Fruit fly (Drosophila melanogaster) whole organism, embryonic: ENCODE measurements around the gene Bx.

Source experiments
- Atf-2 ChIP-seq: fragments of 200-800 bp; sonication (Bioruptor generic); optimal IDR thresholded peaks from 2 replicates; lab custom pipeline; 2016; ENCODE audit warnings: missing biosample characterization, missing genetic modification characterization
- Bgb ChIP-seq: fragments of 200-800 bp; sonication (Bioruptor generic); IDR thresholded peaks from 2 replicates; pipeline ENCODE4 v1.3.6; 2022; ENCODE audit warnings: missing biosample characterization, missing genetic modification characterization; ENCODE audit not compliant: partially characterized antibody
- CG10274 ChIP-seq: fragments of 200-800 bp; sonication (Bioruptor generic); optimal IDR thresholded peaks from 3 replicates; lab custom pipeline; 2017; ENCODE audit warnings: missing biosample characterization, mild to moderate bottlenecking, missing genetic modification characterization
- CG12299 ChIP-seq: fragments of 200-800 bp; sonication (Bioruptor generic); optimal IDR thresholded peaks from 2 replicates; lab custom pipeline; 2018; ENCODE audit warnings: missing biosample characterization, mild to moderate bottlenecking, missing genetic modification characterization
- CG14014 ChIP-seq: fragments of 200-800 bp; sonication (Bioruptor generic); IDR thresholded peaks from 2 replicates; pipeline ENCODE4 v1.3.6; 2022; ENCODE audit warnings: missing biosample characterization, missing genetic modification characterization
- CG15073 ChIP-seq: fragments of 200-800 bp; sonication (Bioruptor generic); optimal IDR thresholded peaks from 2 replicates; lab custom pipeline; 2016; ENCODE audit warnings: missing biosample characterization, missing genetic modification characterization
- CG16863 ChIP-seq: fragments of 200-800 bp; sonication (Bioruptor generic); optimal IDR thresholded peaks from 3 replicates; lab custom pipeline; 2016; ENCODE audit warnings: missing biosample characterization, missing genetic modification characterization
- CG17912 ChIP-seq: fragments of 200-800 bp; sonication (Bioruptor generic); optimal IDR thresholded peaks from 2 replicates; lab custom pipeline; 2018; ENCODE audit warnings: missing biosample characterization, mild to moderate bottlenecking, missing genetic modification characterization
- CG30403 ChIP-seq: fragments of 200-800 bp; sonication (Bioruptor generic); optimal IDR thresholded peaks from 3 replicates; lab custom pipeline; 2016; ENCODE audit warnings: missing biosample characterization, missing genetic modification characterization
- CG3163 ChIP-seq: fragments of 200-800 bp; sonication (Bioruptor generic); optimal IDR thresholded peaks from 3 replicates; lab custom pipeline; 2016; ENCODE audit warnings: missing biosample characterization, missing genetic modification characterization
- CG5245 ChIP-seq: fragments of 200-800 bp; sonication (Bioruptor generic); optimal IDR thresholded peaks from 3 replicates; lab custom pipeline; 2016; ENCODE audit warnings: missing biosample characterization, missing genetic modification characterization
- CG6854 ChIP-seq: fragments of 200-800 bp; sonication (Bioruptor generic); optimal IDR thresholded peaks from 3 replicates; lab custom pipeline; 2017; ENCODE audit warnings: missing biosample characterization, mild to moderate bottlenecking, missing genetic modification characterization
- CG7556 ChIP-seq: fragments of 200-800 bp; sonication (Bioruptor generic); optimal IDR thresholded peaks from 2 replicates; lab custom pipeline; 2017; ENCODE audit warnings: missing biosample characterization, mild to moderate bottlenecking, missing genetic modification characterization
- CG8089 ChIP-seq: fragments of 200-800 bp; sonication (Bioruptor generic); optimal IDR thresholded peaks from 3 replicates; lab custom pipeline; 2016; ENCODE audit warnings: missing biosample characterization, missing genetic modification characterization
- CG8944 ChIP-seq: fragments of 200-800 bp; sonication (Bioruptor generic); optimal IDR thresholded peaks from 3 replicates; lab custom pipeline; 2016; ENCODE audit warnings: missing biosample characterization, missing genetic modification characterization
- D ChIP-seq, 2 experiments: fragments of 200-800 bp in 1 of 2; fragments of >200 bp in 1 of 2; sonication (Bioruptor generic) in 1 of 2; optimal IDR thresholded peaks; 2 replicates in 1 of 2; 3 replicates in 1 of 2; lab custom pipeline; 2017; ENCODE audit warnings: mild to moderate bottlenecking in 1 of 2, missing biosample characterization in 1 of 2, missing genetic modification characterization in 1 of 2, missing genetic modification reagents in 1 of 2
- Dad ChIP-seq: fragments of 200-800 bp; sonication (Bioruptor generic); optimal IDR thresholded peaks from 3 replicates; lab custom pipeline; 2016; ENCODE audit warnings: missing biosample characterization, missing genetic modification characterization
- Dfd ChIP-seq, 2 experiments: fragments of >200 bp; optimal IDR thresholded peaks; 2 replicates each; lab custom pipeline; 2017; ENCODE audit warnings: missing biosample characterization in 2 of 2, missing genetic modification characterization in 2 of 2
- E2f1 ChIP-seq: fragments of 200-800 bp; sonication (Bioruptor generic); IDR thresholded peaks from 2 replicates; pipeline ENCODE4 v1.3.6; 2022; ENCODE audit warnings: missing biosample characterization, missing genetic modification characterization
- Fer1 ChIP-seq: fragments of 200-800 bp; sonication (Bioruptor generic); optimal IDR thresholded peaks from 2 replicates; lab custom pipeline; 2017; ENCODE audit warnings: missing biosample characterization, mild to moderate bottlenecking, missing genetic modification characterization
- Fer3 ChIP-seq: fragments of 200-800 bp; sonication (Bioruptor generic); optimal IDR thresholded peaks from 2 replicates; lab custom pipeline; 2018; ENCODE audit warnings: missing biosample characterization, mild to moderate bottlenecking, missing genetic modification characterization, moderate library complexity
- HLHmδ ChIP-seq: fragments of 200-800 bp; sonication (Bioruptor generic); optimal IDR thresholded peaks from 2 replicates; lab custom pipeline; 2018; ENCODE audit warnings: missing biosample characterization, mild to moderate bottlenecking, missing genetic modification characterization, moderate library complexity
- Hand ChIP-seq: fragments of 200-800 bp; sonication (Bioruptor generic); optimal IDR thresholded peaks from 2 replicates; lab custom pipeline; 2017; ENCODE audit warnings: mild to moderate bottlenecking, missing biosample characterization, missing genetic modification reagents, missing genetic modification characterization
- Med ChIP-seq: fragments of 200-800 bp; sonication (Bioruptor generic); peaks from one replicate; lab custom pipeline; 2016; ENCODE audit warnings: missing biosample characterization, missing genetic modification characterization, mild to moderate bottlenecking, inconsistent platforms, moderate library complexity
- Meics ChIP-seq: fragments of 200-800 bp; sonication (Bioruptor generic); optimal IDR thresholded peaks from 2 replicates; lab custom pipeline; 2017; ENCODE audit warnings: missing biosample characterization, mild to moderate bottlenecking, missing genetic modification characterization
- NC2α ChIP-seq: fragments of 200-800 bp; sonication (Bioruptor generic); optimal IDR thresholded peaks from 2 replicates; lab custom pipeline; 2016; ENCODE audit warnings: missing biosample characterization, missing genetic modification characterization
- PHDP ChIP-seq: fragments of 200-800 bp; sonication (Bioruptor generic); optimal IDR thresholded peaks from 3 replicates; lab custom pipeline; 2018; ENCODE audit warnings: missing biosample characterization, mild to moderate bottlenecking, missing genetic modification characterization, moderate library complexity
- Rx ChIP-seq: fragments of 200-800 bp; sonication (Bioruptor generic); IDR thresholded peaks from 2 replicates; pipeline ENCODE4 v1.3.6; 2022; ENCODE audit warnings: missing biosample characterization, missing genetic modification characterization
- Scr ChIP-seq: fragments of 200-800 bp; sonication (Bioruptor generic); IDR thresholded peaks from 2 replicates; pipeline ENCODE4 v1.3.6; 2022; ENCODE audit warnings: missing biosample characterization, missing genetic modification characterization; ENCODE audit not compliant: partially characterized antibody
- Spps ChIP-seq: fragments of 200-800 bp; sonication (Bioruptor generic); optimal IDR thresholded peaks from 2 replicates; lab custom pipeline; 2018; ENCODE audit warnings: missing biosample characterization, mild to moderate bottlenecking, missing genetic modification characterization
- Vsx1 ChIP-seq: fragments of 200-800 bp; sonication (Bioruptor generic); optimal IDR thresholded peaks from 2 replicates; lab custom pipeline; 2017; ENCODE audit warnings: missing biosample characterization, mild to moderate bottlenecking, missing genetic modification characterization, missing genetic modification reagents
- aop ChIP-seq: fragments of 200-800 bp; sonication (Bioruptor generic); IDR thresholded peaks from 2 replicates; pipeline ENCODE4 v1.3.6; 2022; ENCODE audit warnings: missing biosample characterization, missing genetic modification characterization
- az2 ChIP-seq: fragments of 200-800 bp; sonication (Bioruptor generic); optimal IDR thresholded peaks from 3 replicates; lab custom pipeline; 2016; ENCODE audit warnings: missing biosample characterization, missing genetic modification characterization
- bab2 ChIP-seq: fragments of 200-800 bp; sonication (Bioruptor generic); optimal IDR thresholded peaks from 2 replicates; lab custom pipeline; 2016; ENCODE audit warnings: missing biosample characterization, missing genetic modification characterization
- bsh ChIP-seq, 2 experiments: fragments of 200-800 bp; sonication (Bioruptor generic); optimal IDR thresholded peaks; 2 replicates each; lab custom pipeline; 2017 to 2018; ENCODE audit warnings: mild to moderate bottlenecking in 2 of 2, missing biosample characterization in 2 of 2, missing genetic modification characterization in 2 of 2, moderate library complexity in 1 of 2
- cad ChIP-seq: fragments of >200 bp; optimal IDR thresholded peaks from 2 replicates; lab custom pipeline; 2017; ENCODE audit warnings: missing biosample characterization, missing genetic modification characterization
- crp ChIP-seq, 2 experiments: fragments of 200-800 bp; sonication (Bioruptor generic); optimal IDR thresholded peaks; 2 replicates in 1 of 2; 3 replicates in 1 of 2; lab custom pipeline; 2017; ENCODE audit warnings: missing biosample characterization in 2 of 2, missing genetic modification characterization in 2 of 2, mild to moderate bottlenecking in 1 of 2, moderate library complexity in 1 of 2
- dan ChIP-seq: fragments of 200-800 bp; sonication (Bioruptor generic); IDR thresholded peaks from 2 replicates; pipeline ENCODE4 v1.3.6; 2022; ENCODE audit warnings: missing biosample characterization, missing genetic modification characterization
- disco-r ChIP-seq: fragments of 200-800 bp; sonication (Bioruptor generic); optimal IDR thresholded peaks from 2 replicates; lab custom pipeline; 2016; ENCODE audit warnings: missing biosample characterization, missing genetic modification characterization
- gfzf ChIP-seq: fragments of 200-800 bp; sonication (Bioruptor generic); optimal IDR thresholded peaks from 2 replicates; lab custom pipeline; 2016; ENCODE audit warnings: missing biosample characterization, mild to moderate bottlenecking, missing genetic modification characterization, moderate library complexity
- her ChIP-seq: fragments of 200-800 bp; sonication (Bioruptor generic); optimal IDR thresholded peaks from 2 replicates; lab custom pipeline; 2016; ENCODE audit warnings: missing biosample characterization, missing genetic modification characterization
- jigr1 ChIP-seq: fragments of 200-800 bp; sonication (Bioruptor generic); IDR thresholded peaks from 3 replicates; pipeline ENCODE4 v1.3.6; 2022; ENCODE audit warnings: missing biosample characterization, missing genetic modification characterization
- jing ChIP-seq: fragments of 200-800 bp; sonication (Bioruptor generic); optimal IDR thresholded peaks from 2 replicates; lab custom pipeline; 2018; ENCODE audit warnings: missing biosample characterization, mild to moderate bottlenecking, missing genetic modification characterization
- lbe ChIP-seq: fragments of 200-800 bp; sonication (Bioruptor generic); optimal IDR thresholded peaks from 2 replicates; lab custom pipeline; 2016; ENCODE audit warnings: missing biosample characterization, mild to moderate bottlenecking, missing genetic modification characterization
- nmo ChIP-seq: fragments of 200-800 bp; sonication (Bioruptor generic); optimal IDR thresholded peaks from 2 replicates; lab custom pipeline; 2018; ENCODE audit warnings: missing biosample characterization, mild to moderate bottlenecking, missing genetic modification characterization, moderate library complexity
- prd ChIP-seq, 3 experiments: fragments of >200 bp in 2 of 3; fragments of 200-800 bp in 1 of 3; sonication (Bioruptor generic) in 1 of 3; optimal IDR thresholded peaks in 2 of 3; IDR thresholded peaks in 1 of 3; 2 replicates in 2 of 3; 3 replicates in 1 of 3; pipeline versions ENCODE4 v1.3.6 to Lab custom; 2017 to 2022; ENCODE audit warnings: missing biosample characterization in 1 of 3, missing genetic modification characterization in 1 of 3
- pros ChIP-seq: fragments of 200-800 bp; sonication (Bioruptor generic); optimal IDR thresholded peaks from 3 replicates; lab custom pipeline; 2019; ENCODE audit warnings: missing biosample characterization, mild to moderate bottlenecking, missing genetic modification characterization, moderate library complexity
- sim ChIP-seq: fragments of 200-800 bp; sonication (Bioruptor generic); IDR thresholded peaks from 2 replicates; pipeline ENCODE4 v1.3.6; 2022; ENCODE audit warnings: missing biosample characterization, missing genetic modification characterization
- tna ChIP-seq: fragments of 200-800 bp; sonication (Bioruptor generic); IDR thresholded peaks from 2 replicates; pipeline ENCODE4 v1.3.6; 2022; ENCODE audit warnings: missing biosample characterization, missing genetic modification characterization; ENCODE audit not compliant: partially characterized antibody
- tx ChIP-seq: fragments of 200-800 bp; sonication (Bioruptor generic); optimal IDR thresholded peaks from 2 replicates; lab custom pipeline; 2016; ENCODE audit warnings: missing biosample characterization, missing genetic modification characterization

Gene Bx

dm6 chrX:18541915-18542314 lies 26.7 kb downstream of the Bx start (continued):
- TF ChIP-seq CG14014 (GFP tag; lab: Robert Waterston, UW) = no peak
- TF ChIP-seq Dfd (GFP tag; optimal IDR thresholded peaks at IDR 0.05; lab: Kevin White, UChicago) = no peak
- peak; percentile 8 for TF ChIP-seq CG30403 (GFP tag; lab: Kevin White, UChicago)
- no peak for TF ChIP-seq D (optimal IDR thresholded peaks at IDR 0.05; lab: Kevin White, UChicago)
- no peak for TF ChIP-seq D (GFP tag; optimal IDR thresholded peaks at IDR 0.05; lab: Kevin White, UChicago)
- TF ChIP-seq jing (GFP tag; lab: Kevin White, UChicago) = no peak
- TF ChIP-seq prd (optimal IDR thresholded peaks at IDR 0.05; lab: Kevin White, UChicago) = no peak
- peak; percentile 55; the same call in 2 of the 3 replicates for TF ChIP-seq prd (GFP tag; IDR thresholded peaks at IDR 0.05; lab: Robert Waterston, UW)
- no peak for TF ChIP-seq Scr
- no peak for TF ChIP-seq aop (GFP tag; lab: Robert Waterston, UW)
- no peak for TF ChIP-seq Vsx1 (GFP tag; lab: Kevin White, UChicago)
- TF ChIP-seq CG12299 = no peak
- no peak for TF ChIP-seq her (GFP tag; lab: Kevin White, UChicago)
- peak; percentile 26 for TF ChIP-seq nmo
- TF ChIP-seq CG16863 = no peak
- TF ChIP-seq az2 (GFP tag; lab: Kevin White, UChicago) = peak; percentile 26
- TF ChIP-seq pros = no peak
- TF ChIP-seq CG17912 = no peak
- no peak for TF ChIP-seq CG7556 (GFP tag; lab: Kevin White, UChicago)
- no peak for TF ChIP-seq CG8944 (GFP tag; lab: Kevin White, UChicago)
- TF ChIP-seq Fer1 = no peak
- TF ChIP-seq Dad (GFP tag; lab: Kevin White, UChicago) = no peak
- TF ChIP-seq CG8089 (GFP tag; lab: Kevin White, UChicago) = no peak
- no peak for TF ChIP-seq dan (GFP tag; lab: Robert Waterston, UW)

dm6 chrX:18543328-18543727 lies 28.1 kb downstream of the Bx start:
- no peak for TF ChIP-seq sim (GFP tag; lab: Robert Waterston, UW)
- TF ChIP-seq CG3163 (GFP tag; lab: Kevin White, UChicago) = no peak
- TF ChIP-seq Rx = no peak
- no peak for TF ChIP-seq lbe (GFP tag; lab: Kevin White, UChicago)
- no peak for TF ChIP-seq tx (GFP tag; lab: Kevin White, UChicago)
- no peak for TF ChIP-seq jigr1 (GFP tag; lab: Robert Waterston, UW)
- TF ChIP-seq PHDP (tag; lab: Kevin White, UChicago) = no peak
- TF ChIP-seq HLHmδ (GFP tag; lab: Kevin White, UChicago) = no peak
- no peak for TF ChIP-seq NC2α (GFP tag; lab: Kevin White, UChicago)
- no peak for TF ChIP-seq tna (GFP tag; lab: Robert Waterston, UW)
- no peak for TF ChIP-seq CG6854 (GFP tag; lab: Kevin White, UChicago)
- no peak for TF ChIP-seq Fer3 (tag; lab: Kevin White, UChicago)

DNA sequence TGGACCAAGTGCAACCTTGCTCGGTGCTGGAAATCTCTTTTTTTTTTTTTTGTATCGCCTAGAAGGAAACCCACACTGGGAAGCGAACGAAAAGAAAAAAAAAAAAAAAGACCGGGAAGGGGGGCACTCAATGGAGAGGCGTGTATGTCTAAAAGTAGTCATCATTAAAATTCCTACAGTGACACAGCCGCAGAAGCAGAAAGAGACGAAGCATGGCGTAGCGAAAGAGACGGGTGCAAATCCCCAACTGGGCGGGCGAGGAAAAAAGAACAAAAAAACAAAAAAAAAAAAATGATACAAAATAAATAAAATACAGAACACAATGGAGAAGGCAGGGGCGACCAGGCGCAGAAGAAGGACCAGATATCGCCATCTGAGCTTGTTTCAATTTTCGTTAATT lies 29.5 kb downstream of the Bx start:
- no peak for TF ChIP-seq Med
- TF ChIP-seq E2f1 (GFP tag; lab: Robert Waterston, UW) = no peak
- no peak for TF ChIP-seq CG15073
- no peak for TF ChIP-seq CG8944 (GFP tag; lab: Kevin White, UChicago)
- TF ChIP-seq Bgb (GFP tag; lab: Robert Waterston, UW) = no peak
- TF ChIP-seq gfzf (GFP tag; lab: Kevin White, UChicago) = no peak
- TF ChIP-seq CG5245 (GFP tag; lab: Kevin White, UChicago) = no peak
- no peak for TF ChIP-seq crp (GFP tag; optimal IDR thresholded peaks at IDR 0.05; lab: Kevin White, UChicago)
- TF ChIP-seq bsh (GFP tag; optimal IDR thresholded peaks at IDR 0.05; lab: Kevin White, UChicago) = peak in 1 of 2 experiments; percentile 68
- no peak for TF ChIP-seq disco-r
- TF ChIP-seq cad (GFP tag; lab: Kevin White, UChicago) = no peak
- no peak for TF ChIP-seq Spps (tag; lab: Kevin White, UChicago)
- TF ChIP-seq Hand (GFP tag; lab: Kevin White, UChicago) = no peak
- no peak for TF ChIP-seq Meics (GFP tag; lab: Kevin White, UChicago)
- no peak for TF ChIP-seq CG10274
- TF ChIP-seq bab2 (GFP tag; lab: Kevin White, UChicago) = no peak
- no peak for TF ChIP-seq Atf-2 (GFP tag; lab: Kevin White, UChicago)
